Worm (Caenorhabditis elegans) whole organism, L2 larva: ENCODE data around the gene F26G1.2.

Source experiments
- F13H6.1 ChIP-seq: sonication (generic microtip); optimal IDR thresholded peaks from 2 replicates; lab custom pipeline; 2016; ENCODE audit warnings: missing genetic modification characterization, missing compliant biosample characterization
- ceh-82 ChIP-seq: fragments of 150-350 bp; optimal IDR thresholded peaks from 2 replicates; lab custom pipeline; 2014; ENCODE audit warnings: missing biosample characterization, missing genetic modification characterization
- elt-3 ChIP-seq: sonication (generic microtip); optimal IDR thresholded peaks from 2 replicates; lab custom pipeline; 2017; ENCODE audit warnings: missing biosample characterization, missing genetic modification characterization
- nhr-10 ChIP-seq: sonication (generic microtip); optimal IDR thresholded peaks from 2 replicates; lab custom pipeline; 2017; ENCODE audit warnings: missing biosample characterization, missing genetic modification characterization
- nhr-237 ChIP-seq: fragments of 150-350 bp; optimal IDR thresholded peaks from 2 replicates; lab custom pipeline; 2014; ENCODE audit warnings: missing biosample characterization, missing genetic modification characterization
- nhr-25 ChIP-seq: fragments of 150-350 bp; sonication (generic microtip); optimal IDR thresholded peaks from 3 replicates; lab custom pipeline; 2014; ENCODE audit warnings: missing biosample characterization, missing genetic modification characterization
- nhr-77 ChIP-seq: fragments of 150-350 bp; optimal IDR thresholded peaks from 2 replicates; lab custom pipeline; 2014; ENCODE audit warnings: missing biosample characterization, missing genetic modification characterization
- skn-1 ChIP-seq: sonication (generic microtip); optimal IDR thresholded peaks from 2 replicates; lab custom pipeline; 2017; ENCODE audit warnings: missing biosample characterization, missing genetic modification characterization
- snpc-4 ChIP-seq: fragments of 150-350 bp; optimal IDR thresholded peaks from 2 replicates; lab custom pipeline; 2014; ENCODE audit warnings: missing biosample characterization, missing genetic modification characterization
- unc-55 ChIP-seq: fragments of 150-350 bp; sonication (generic microtip); optimal IDR thresholded peaks from 3 replicates; lab custom pipeline; 2014; ENCODE audit warnings: missing biosample characterization, missing genetic modification reagents, missing genetic modification characterization
- unc-62 ChIP-seq: fragments of 150-350 bp; optimal IDR thresholded peaks from 2 replicates; lab custom pipeline; 2014; ENCODE audit warnings: missing biosample characterization, missing genetic modification reagents, missing genetic modification characterization
- zag-1 ChIP-seq: fragments of 150-350 bp; optimal IDR thresholded peaks from 2 replicates; lab custom pipeline; 2014; ENCODE audit warnings: missing biosample characterization, missing genetic modification characterization
- ztf-11 ChIP-seq: sonication (generic microtip); optimal IDR thresholded peaks from 2 replicates; lab custom pipeline; 2017; ENCODE audit warnings: missing biosample characterization, missing genetic modification characterization

DNA sequence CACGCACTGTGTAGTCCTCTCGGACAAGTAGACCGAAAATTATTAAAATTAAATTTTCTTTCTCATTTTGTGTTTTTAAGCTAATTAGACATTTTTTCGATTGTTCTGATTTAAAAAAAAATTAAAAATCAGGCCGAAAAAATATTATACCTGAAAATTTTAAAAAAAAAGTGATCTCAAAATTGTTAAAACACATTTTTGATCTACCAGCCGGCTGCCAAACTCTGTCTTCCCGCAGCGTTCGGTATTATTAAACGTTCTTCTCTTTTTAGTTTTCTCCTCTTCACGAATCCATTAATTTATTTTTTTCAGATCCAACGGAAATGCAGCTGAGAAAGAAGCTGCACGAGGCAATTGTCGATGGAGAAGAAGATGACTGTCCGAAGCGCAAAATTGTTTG lies 9.7 kb upstream of the F26G1.2 start, which contains the start of gene C27D9.1:
- no peak for TF ChIP-seq unc-62 (GFP tag; lab: Kevin White, UChicago)
- no peak for TF ChIP-seq nhr-237
- TF ChIP-seq nhr-10: no peak
- no peak for TF ChIP-seq ceh-82
- TF ChIP-seq elt-3: no peak
- no peak for TF ChIP-seq unc-55
- no peak for TF ChIP-seq nhr-25 (tag; lab: Kevin White, UChicago)
- TF ChIP-seq snpc-4 (tag; lab: Kevin White, UChicago): no peak
- TF ChIP-seq F13H6.1 (tag; lab: Kevin White, UChicago): no peak
- TF ChIP-seq nhr-77: no peak
- TF ChIP-seq skn-1 (tag; lab: Kevin White, UChicago): no peak
- no peak for TF ChIP-seq ztf-11
- TF ChIP-seq zag-1 (tag; lab: Kevin White, UChicago): no peak
